Fruit fly (Drosophila melanogaster) whole organism, embryonic: ENCODE results near the gene CG33969.

Source experiments
- Bdp1 ChIP-seq: fragments of 200-800 bp; sonication (Bioruptor generic); optimal IDR thresholded peaks from 3 replicates; lab custom pipeline; 2016; ENCODE audit warnings: missing biosample characterization, missing genetic modification characterization
- CG10431 ChIP-seq: fragments of 200-800 bp; sonication (Bioruptor generic); optimal IDR thresholded peaks from 3 replicates; lab custom pipeline; 2018; ENCODE audit warnings: missing biosample characterization, mild to moderate bottlenecking, missing genetic modification characterization
- CG11696 ChIP-seq: fragments of 200-800 bp; sonication (Bioruptor generic); IDR thresholded peaks from 2 replicates; pipeline ENCODE4 v1.3.6; 2022; ENCODE audit warnings: missing biosample characterization, missing genetic modification characterization
- CG12942 ChIP-seq: fragments of 200-800 bp; sonication (Bioruptor generic); optimal IDR thresholded peaks from 3 replicates; lab custom pipeline; 2016; ENCODE audit warnings: missing biosample characterization, missing genetic modification characterization
- CG15514 ChIP-seq: fragments of 200-800 bp; sonication (Bioruptor generic); optimal IDR thresholded peaks from 3 replicates; lab custom pipeline; 2017; ENCODE audit warnings: missing biosample characterization, missing genetic modification characterization, mild to moderate bottlenecking, moderate library complexity, missing genetic modification reagents
- CG1647 ChIP-seq: fragments of 200-800 bp; sonication (Bioruptor generic); optimal IDR thresholded peaks from 3 replicates; lab custom pipeline; 2016; ENCODE audit warnings: missing biosample characterization, missing genetic modification characterization
- CG1832 ChIP-seq: fragments of 200-800 bp; sonication (Bioruptor generic); optimal IDR thresholded peaks from 2 replicates; lab custom pipeline; 2017; ENCODE audit warnings: missing biosample characterization, mild to moderate bottlenecking, missing genetic modification characterization, inconsistent platforms
- CG3847 ChIP-seq: fragments of 200-800 bp; sonication (Bioruptor generic); IDR thresholded peaks from 2 replicates; pipeline ENCODE4 v1.3.6; 2022; ENCODE audit warnings: missing biosample characterization, missing genetic modification characterization
- CG5180 ChIP-seq: fragments of 200-800 bp; sonication (Bioruptor generic); optimal IDR thresholded peaks from 3 replicates; lab custom pipeline; 2017; ENCODE audit warnings: missing biosample characterization, missing genetic modification characterization, mild to moderate bottlenecking, moderate library complexity, missing genetic modification reagents
- CG6175 ChIP-seq: fragments of 200-800 bp; sonication (Bioruptor generic); IDR thresholded peaks from 3 replicates; pipeline ENCODE4 v1.3.6; 2022; ENCODE audit warnings: missing biosample characterization, missing genetic modification characterization
- CG7928 ChIP-seq: fragments of 200-800 bp; sonication (Bioruptor generic); optimal IDR thresholded peaks from 2 replicates; lab custom pipeline; 2017; ENCODE audit warnings: missing biosample characterization, mild to moderate bottlenecking, missing genetic modification characterization
- Dp ChIP-seq: fragments of 200-800 bp; sonication (Bioruptor generic); optimal IDR thresholded peaks from 2 replicates; lab custom pipeline; 2018; ENCODE audit warnings: missing biosample characterization, mild to moderate bottlenecking, missing genetic modification characterization, moderate library complexity
- Dref ChIP-seq: fragments of 200-800 bp; sonication (Bioruptor generic); IDR thresholded peaks from 2 replicates; pipeline ENCODE4 v1.3.6; 2022; ENCODE audit warnings: missing biosample characterization, missing genetic modification characterization
- HLHmδ ChIP-seq: fragments of 200-800 bp; sonication (Bioruptor generic); optimal IDR thresholded peaks from 2 replicates; lab custom pipeline; 2018; ENCODE audit warnings: missing biosample characterization, mild to moderate bottlenecking, missing genetic modification characterization, moderate library complexity
- Hmr ChIP-seq: fragments of 200-800 bp; sonication (Bioruptor generic); optimal IDR thresholded peaks from 3 replicates; lab custom pipeline; 2017; ENCODE audit warnings: mild to moderate bottlenecking, missing biosample characterization, missing genetic modification reagents, missing genetic modification characterization
- Med ChIP-seq: fragments of 200-800 bp; sonication (Bioruptor generic); peaks from one replicate; lab custom pipeline; 2016; ENCODE audit warnings: missing biosample characterization, missing genetic modification characterization, mild to moderate bottlenecking, inconsistent platforms, moderate library complexity
- Nf-YC ChIP-seq: fragments of 200-800 bp; optimal IDR thresholded peaks from 3 replicates; lab custom pipeline; 2019; ENCODE audit warnings: missing biosample characterization, mild to moderate bottlenecking, missing genetic modification characterization, moderate library complexity
- NfI ChIP-seq: fragments of 200-800 bp; sonication (Bioruptor generic); optimal IDR thresholded peaks from 3 replicates; lab custom pipeline; 2018; ENCODE audit warnings: missing biosample characterization, mild to moderate bottlenecking, missing genetic modification characterization, moderate library complexity
- Poxn ChIP-seq: fragments of 200-800 bp; sonication (Bioruptor generic); IDR thresholded peaks from 2 replicates; pipeline ENCODE4 v1.3.6; 2022; ENCODE audit warnings: missing biosample characterization, missing genetic modification characterization
- Taf1 ChIP-seq: fragments of 200-800 bp; sonication (Bioruptor generic); IDR thresholded peaks from 2 replicates; pipeline ENCODE4 v1.3.6; 2022; ENCODE audit warnings: missing biosample characterization, missing genetic modification characterization
- Trl ChIP-seq, 3 experiments: fragments of >200 bp in 2 of 3; fragments of 200-800 bp in 1 of 3; sonication (Bioruptor generic) in 1 of 3; optimal IDR thresholded peaks; 2 replicates in 1 of 3; 3 replicates in 2 of 3; lab custom pipeline; 2016 to 2017; ENCODE audit warnings: missing biosample characterization in 1 of 3, missing genetic modification characterization in 1 of 3
- Vsx1 ChIP-seq: fragments of 200-800 bp; sonication (Bioruptor generic); optimal IDR thresholded peaks from 2 replicates; lab custom pipeline; 2017; ENCODE audit warnings: missing biosample characterization, mild to moderate bottlenecking, missing genetic modification characterization, missing genetic modification reagents
- abd-A ChIP-seq: fragments of 200-800 bp; sonication (Bioruptor generic); optimal IDR thresholded peaks from 3 replicates; lab custom pipeline; 2019; ENCODE audit warnings: missing biosample characterization, mild to moderate bottlenecking, missing genetic modification characterization, moderate library complexity
- al ChIP-seq: fragments of 200-800 bp; sonication (Bioruptor generic); IDR thresholded peaks from 2 replicates; pipeline ENCODE4 v1.3.6; 2022; ENCODE audit warnings: missing biosample characterization, missing genetic modification characterization
- ato ChIP-seq: fragments of 200-800 bp; sonication (Bioruptor generic); IDR thresholded peaks from 2 replicates; pipeline ENCODE4 v1.3.6; 2022; ENCODE audit warnings: missing biosample characterization, missing genetic modification characterization; ENCODE audit not compliant: partially characterized antibody
- cg ChIP-seq: fragments of 200-800 bp; sonication (Bioruptor generic); optimal IDR thresholded peaks from 3 replicates; lab custom pipeline; 2019; ENCODE audit warnings: missing biosample characterization, mild to moderate bottlenecking, missing genetic modification characterization, moderate library complexity
- chinmo ChIP-seq: fragments of 200-800 bp; sonication (Bioruptor generic); IDR thresholded peaks from 4 replicates; pipeline ENCODE4 v1.3.6; 2022; ENCODE audit warnings: missing biosample characterization, missing genetic modification characterization; ENCODE audit not compliant: partially characterized antibody
- corto ChIP-seq: fragments of 200-800 bp; sonication (Bioruptor generic); optimal IDR thresholded peaks from 2 replicates; lab custom pipeline; 2016; ENCODE audit warnings: missing biosample characterization, mild to moderate bottlenecking, missing genetic modification characterization, moderate library complexity
- crol ChIP-seq: fragments of 200-800 bp; sonication (Bioruptor generic); IDR thresholded peaks from 2 replicates; pipeline ENCODE4 v1.3.6; 2022; ENCODE audit warnings: missing biosample characterization, missing genetic modification characterization
- crp ChIP-seq, 2 experiments: fragments of 200-800 bp; sonication (Bioruptor generic); optimal IDR thresholded peaks; 2 replicates in 1 of 2; 3 replicates in 1 of 2; lab custom pipeline; 2017; ENCODE audit warnings: missing biosample characterization in 2 of 2, missing genetic modification characterization in 2 of 2, mild to moderate bottlenecking in 1 of 2, moderate library complexity in 1 of 2
- dan ChIP-seq: fragments of 200-800 bp; sonication (Bioruptor generic); IDR thresholded peaks from 2 replicates; pipeline ENCODE4 v1.3.6; 2022; ENCODE audit warnings: missing biosample characterization, missing genetic modification characterization
- dati ChIP-seq: fragments of 200-800 bp; sonication (Bioruptor generic); IDR thresholded peaks from 2 replicates; pipeline ENCODE4 v1.3.6; 2022; ENCODE audit warnings: missing biosample characterization, missing genetic modification characterization
- fru ChIP-seq: fragments of >200 bp; optimal IDR thresholded peaks from 2 replicates; lab custom pipeline; 2017
- kay ChIP-seq: fragments of 200-800 bp; sonication (Bioruptor generic); optimal IDR thresholded peaks from 2 replicates; lab custom pipeline; 2016; ENCODE audit warnings: missing biosample characterization, missing genetic modification characterization
- lmd ChIP-seq: fragments of 200-800 bp; sonication (Bioruptor generic); IDR thresholded peaks from 2 replicates; pipeline ENCODE4 v1.3.6; 2022; ENCODE audit warnings: missing biosample characterization, missing genetic modification characterization
- mirr ChIP-seq: fragments of 200-800 bp; sonication (Bioruptor generic); optimal IDR thresholded peaks from 3 replicates; lab custom pipeline; 2018; ENCODE audit warnings: missing biosample characterization, mild to moderate bottlenecking, missing genetic modification characterization
- otp ChIP-seq: fragments of 200-800 bp; sonication (Bioruptor generic); IDR thresholded peaks from 3 replicates; pipeline ENCODE4, ENCODE4 v1.3.6; 2022; ENCODE audit warnings: missing biosample characterization, missing genetic modification characterization
- ro ChIP-seq: fragments of 200-800 bp; sonication (Bioruptor generic); IDR thresholded peaks from 2 replicates; pipeline ENCODE4 v1.3.6; 2022; ENCODE audit warnings: missing biosample characterization, missing genetic modification characterization
- ssp ChIP-seq: fragments of 200-800 bp; sonication (Bioruptor generic); IDR thresholded peaks from 2 replicates; pipeline ENCODE4 v1.3.6; 2022; ENCODE audit warnings: missing biosample characterization, missing genetic modification characterization
- tll ChIP-seq, 2 experiments: fragments of 200-800 bp in 1 of 2; fragments of >200 bp in 1 of 2; sonication (Bioruptor generic) in 1 of 2; optimal IDR thresholded peaks; 2 replicates each; lab custom pipeline; 2017 to 2019; ENCODE audit warnings: missing biosample characterization in 2 of 2, missing genetic modification characterization in 2 of 2, mild to moderate bottlenecking in 1 of 2, moderate library complexity in 1 of 2
- usp ChIP-seq: fragments of >200 bp; optimal IDR thresholded peaks from 2 replicates; lab custom pipeline; 2017; ENCODE audit warnings: missing biosample characterization, missing genetic modification characterization
- vvl ChIP-seq: fragments of 200-800 bp; sonication (Bioruptor generic); IDR thresholded peaks from 2 replicates; pipeline ENCODE4 v1.3.6; 2022; ENCODE audit warnings: missing biosample characterization, missing genetic modification characterization
- wdn ChIP-seq: fragments of 200-800 bp; sonication (Bioruptor generic); IDR thresholded peaks from 2 replicates; pipeline ENCODE4 v1.3.6; 2022; ENCODE audit warnings: missing biosample characterization, missing genetic modification characterization
- z ChIP-seq: fragments of 200-800 bp; sonication (Bioruptor generic); IDR thresholded peaks from 3 replicates; pipeline ENCODE4 v1.3.6; 2022; ENCODE audit warnings: missing biosample characterization, missing genetic modification characterization
- zf30C ChIP-seq: fragments of 200-800 bp; sonication (Bioruptor generic); optimal IDR thresholded peaks from 3 replicates; lab custom pipeline; 2018; ENCODE audit warnings: missing biosample characterization, mild to moderate bottlenecking, missing genetic modification characterization

CG33969 gene

dm6 chr3L:20349333-20349924, 43.9 kb downstream of the CG33969 start (continued):
- peak; percentile 87 to 94 for TF ChIP-seq Trl (optimal IDR thresholded peaks at IDR 0.05; lab: Kevin White, UChicago)
- TF ChIP-seq Trl (GFP tag; optimal IDR thresholded peaks at IDR 0.05; lab: Kevin White, UChicago) = no peak
- no peak for TF ChIP-seq dati
- peak; percentile 16 for TF ChIP-seq mirr (GFP tag; lab: Kevin White, UChicago)
- TF ChIP-seq Taf1 (GFP tag; lab: Robert Waterston, UW) = no peak
- no peak for TF ChIP-seq wdn
- TF ChIP-seq ssp (GFP tag; lab: Robert Waterston, UW) = no peak
- no peak for TF ChIP-seq zf30C (GFP tag; lab: Kevin White, UChicago)
- TF ChIP-seq Nf-YC (tag; lab: Kevin White, UChicago) = peak; percentile 65
- TF ChIP-seq Poxn = no peak
- 0 out of 2 replicates have a peak, but pooled peaks have one; percentile 10 for TF ChIP-seq vvl (GFP tag; lab: Robert Waterston, UW)

dm6 chr3L:20348581-20349093, 44.7 kb downstream of the CG33969 start:
- TF ChIP-seq CG1832 (GFP tag; lab: Kevin White, UChicago) (peak; percentile 84), tll (GFP tag; optimal IDR thresholded peaks at IDR 0.05; lab: Kevin White, UChicago) (no peak), NfI (GFP tag; lab: Kevin White, UChicago) (no peak), z (GFP tag; lab: Robert Waterston, UW) (peak; percentile 51; the same call in 1 of the 3 replicates), chinmo (GFP tag; lab: Robert Waterston, UW) (no peak), crol (peak; percentile 94), Bdp1 (no peak), dan (GFP tag; lab: Robert Waterston, UW) (no peak), Trl (optimal IDR thresholded peaks at IDR 0.05; lab: Kevin White, UChicago) (peak; percentile 70 to 91), Trl (GFP tag; optimal IDR thresholded peaks at IDR 0.05; lab: Kevin White, UChicago) (no peak), fru (lab: Kevin White, UChicago) (no peak), Med (GFP tag; lab: Kevin White, UChicago) (peak; percentile 25), cg (GFP tag; lab: Kevin White, UChicago) (peak; percentile 53), otp (0 out of 3 replicates have a peak, but pooled peaks have one; percentile 23), lmd (GFP tag; lab: Robert Waterston, UW) (no peak), kay (GFP tag; lab: Kevin White, UChicago) (no peak), CG11696 (GFP tag; lab: Robert Waterston, UW) (no peak), CG6175 (GFP tag; lab: Robert Waterston, UW) (no peak)

- TF ChIP-seq crp (GFP tag; optimal IDR thresholded peaks at IDR 0.05; lab: Kevin White, UChicago) = peak in 1 of 2 experiments; percentile 17
- no peak for TF ChIP-seq CG6175 (GFP tag; lab: Robert Waterston, UW)
- peak; percentile 53 for TF ChIP-seq corto (GFP tag; lab: Kevin White, UChicago)
- no peak for TF ChIP-seq chinmo (GFP tag; lab: Robert Waterston, UW)
- TF ChIP-seq Dp (GFP tag; lab: Kevin White, UChicago) = peak; percentile 2
- TF ChIP-seq ato (GFP tag; lab: Robert Waterston, UW) = peak; percentile 81
- no peak for TF ChIP-seq abd-A (tag; lab: Kevin White, UChicago)
- no peak for TF ChIP-seq usp (GFP tag; lab: Kevin White, UChicago)
- TF ChIP-seq Hmr = peak; percentile 71
- TF ChIP-seq CG7928 (GFP tag; lab: Kevin White, UChicago) = peak; percentile 19
- TF ChIP-seq CG1647 (GFP tag; lab: Kevin White, UChicago) = peak; percentile 62
- TF ChIP-seq CG12942 (GFP tag; lab: Kevin White, UChicago) = peak; percentile 77
- TF ChIP-seq HLHmδ (GFP tag; lab: Kevin White, UChicago) = no peak
- TF ChIP-seq ro = no peak
- TF ChIP-seq CG5180 = no peak
- peak; percentile 72 for TF ChIP-seq CG15514 (GFP tag; lab: Kevin White, UChicago)
- TF ChIP-seq Dref = peak; percentile 92
- TF ChIP-seq Vsx1 (GFP tag; lab: Kevin White, UChicago) = no peak
- TF ChIP-seq CG3847 (GFP tag; lab: Robert Waterston, UW) = peak; percentile 85
- peak; percentile 82 for TF ChIP-seq al
- TF ChIP-seq CG10431 = no peak
These were observed 45.4 kb downstream of the CG33969 start, which contains the start of the genes Rbbp5 and eRF1 for dm6 chr3L:20347762-20348580. Gene Rbbp5, minus strand, starts transcription at chr3L:20347942. Gene eRF1, plus strand, starts transcription at chr3L:20348355.
